Worm (Caenorhabditis elegans) whole organism, L1 larva: ENCODE data around the gene F48E8.4.

ENCODE experiments used
- nhr-76 ChIP-seq: sonication (generic microtip); optimal IDR thresholded peaks from 2 replicates; lab custom pipeline; 2017; ENCODE audit warnings: missing biosample characterization, missing genetic modification characterization
- pqm-1 ChIP-seq: sonication (generic microtip); optimal IDR thresholded peaks from 3 replicates; lab custom pipeline; 2017; ENCODE audit warnings: missing biosample characterization, missing genetic modification characterization

ce11 chrIII:5478824-5479368 lies 25.5 kb downstream of the F48E8.4 start, which contains the start of the genes R02F2.6 and R02F2.5:
- TF ChIP-seq pqm-1 (tag; lab: Kevin White, UChicago): no peak
- no peak for TF ChIP-seq nhr-76 (tag; lab: Kevin White, UChicago)
